Worm (Caenorhabditis elegans) whole organism, L4 larva: ENCODE results near the gene rde-12.

Experiments
- F10B5.3 ChIP-seq: sonication (generic microtip); optimal IDR thresholded peaks from 2 replicates; lab custom pipeline; 2016; ENCODE audit warnings: mild to moderate bottlenecking, missing genetic modification characterization, missing compliant biosample characterization
- F26F4.8 ChIP-seq: fragments of 200-800 bp; sonication (Bioruptor generic); conservative IDR thresholded peaks from 2 replicates; pipeline ENCODE4 v1.3.6; 2022; ENCODE audit warnings: missing genetic modification characterization, missing compliant biosample characterization
- T20F7.1 ChIP-seq: fragments of 200-800 bp; sonication (Bioruptor generic); optimal IDR thresholded peaks from 2 replicates; lab custom pipeline; 2018; ENCODE audit warnings: mild to moderate bottlenecking, missing genetic modification characterization, missing compliant biosample characterization
- Y5F2A.4 ChIP-seq: fragments of 200-800 bp; sonication (Bioruptor generic); optimal IDR thresholded peaks from 2 replicates; lab custom pipeline; 2018; ENCODE audit warnings: mild to moderate bottlenecking, missing genetic modification characterization, missing compliant biosample characterization
- Y75B8A.6 ChIP-seq: fragments of 200-800 bp; sonication (Bioruptor generic); IDR thresholded peaks from 2 replicates; pipeline ENCODE4 v1.3.6; 2022; ENCODE audit warnings: missing genetic modification reagents, missing genetic modification characterization, missing compliant biosample characterization
- aha-1 ChIP-seq: fragments of 150-350 bp; peaks from one replicate; lab custom pipeline; 2014; ENCODE audit warnings: missing biosample characterization, missing genetic modification characterization
- ceh-28 ChIP-seq: fragments of 150-350 bp; optimal IDR thresholded peaks from 2 replicates; lab custom pipeline; 2014; ENCODE audit warnings: missing biosample characterization, missing genetic modification reagents, missing genetic modification characterization
- daf-8 ChIP-seq: fragments of 200-800 bp; sonication (Bioruptor generic); IDR thresholded peaks from 2 replicates; pipeline ENCODE4 v1.3.6; 2022; ENCODE audit warnings: missing genetic modification characterization, missing compliant biosample characterization
- duxl-1 ChIP-seq: sonication (generic microtip); optimal IDR thresholded peaks from 2 replicates; lab custom pipeline; 2016; ENCODE audit warnings: mild to moderate bottlenecking, missing genetic modification characterization, moderate library complexity, missing compliant biosample characterization; ENCODE audit not compliant: poor library complexity
- dve-1 ChIP-seq: sonication (generic microtip); optimal IDR thresholded peaks from 2 replicates; lab custom pipeline; 2017; ENCODE audit warnings: antibody characterized with exemption, mild to moderate bottlenecking, missing genetic modification characterization, missing compliant biosample characterization; ENCODE audit not compliant: insufficient read depth
- egl-43 ChIP-seq: fragments of 200-800 bp; sonication (Bioruptor generic); IDR thresholded peaks from 2 replicates; pipeline ENCODE4 v1.3.6; 2022; ENCODE audit warnings: missing genetic modification reagents, missing genetic modification characterization, missing compliant biosample characterization
- gei-8 ChIP-seq: fragments of 200-800 bp; sonication (Bioruptor generic); optimal IDR thresholded peaks from 2 replicates; lab custom pipeline; 2018; ENCODE audit warnings: mild to moderate bottlenecking, missing genetic modification characterization, missing compliant biosample characterization
- hif-1 ChIP-seq, 2 experiments: sonication (generic microtip); optimal IDR thresholded peaks; 2 replicates each; lab custom pipeline; 2016 to 2017; ENCODE audit warnings: missing compliant biosample characterization in 2 of 2, missing genetic modification characterization in 2 of 2, missing genetic modification reagents in 2 of 2, missing genotype in 2 of 2, mild to moderate bottlenecking in 1 of 2
- hmg-1.1 ChIP-seq: fragments of 200-800 bp; sonication (Bioruptor generic); IDR thresholded peaks from 2 replicates; pipeline ENCODE4 v1.3.6; 2022; ENCODE audit warnings: missing genetic modification reagents, missing genetic modification characterization, missing compliant biosample characterization
- lin-1 ChIP-seq: fragments of 200-800 bp; sonication (Bioruptor generic); IDR thresholded peaks from 2 replicates; pipeline ENCODE4 v1.3.6; 2022; ENCODE audit warnings: missing genetic modification reagents, missing genetic modification characterization, missing compliant biosample characterization
- madf-9 ChIP-seq: fragments of 200-800 bp; sonication (Bioruptor generic); conservative IDR thresholded peaks from 2 replicates; pipeline ENCODE4 v1.3.6; 2022; ENCODE audit warnings: missing genetic modification reagents, missing genetic modification characterization, missing compliant biosample characterization
- mdt-29 ChIP-seq: fragments of 200-800 bp; sonication (Bioruptor generic); IDR thresholded peaks from 2 replicates; pipeline ENCODE4 v1.3.6; 2022; ENCODE audit warnings: missing genetic modification reagents, missing genetic modification characterization, missing compliant biosample characterization
- mep-1 ChIP-seq: fragments of 150-350 bp; sonication (generic microtip); optimal IDR thresholded peaks from 3 replicates; lab custom pipeline; 2014; ENCODE audit warnings: missing biosample characterization, missing genetic modification characterization
- mes-2 ChIP-seq: sonication (generic microtip); optimal IDR thresholded peaks from 2 replicates; lab custom pipeline; 2016; ENCODE audit warnings: missing genotype, mild to moderate bottlenecking, missing genetic modification characterization, missing compliant biosample characterization; ENCODE audit not compliant: poor library complexity, severe bottlenecking
- mxl-3 ChIP-seq: fragments of 200-800 bp; sonication (Bioruptor generic); optimal IDR thresholded peaks from 2 replicates; lab custom pipeline; 2018; ENCODE audit warnings: mild to moderate bottlenecking, missing genetic modification characterization, missing compliant biosample characterization
- nhr-28 ChIP-seq: fragments of 150-350 bp; optimal IDR thresholded peaks from 2 replicates; lab custom pipeline; 2014; ENCODE audit warnings: missing biosample characterization, missing genetic modification characterization
- nhr-48 ChIP-seq: sonication (generic microtip); optimal IDR thresholded peaks from 2 replicates; lab custom pipeline; 2016; ENCODE audit warnings: mild to moderate bottlenecking, missing genetic modification characterization, missing compliant biosample characterization
- nhr-77 ChIP-seq: fragments of 150-350 bp; optimal IDR thresholded peaks from 2 replicates; lab custom pipeline; 2014; ENCODE audit warnings: missing biosample characterization, missing genetic modification characterization
- pha-4 ChIP-seq, 2 experiments: fragments of 150-350 bp in 1 of 2; fragments of 200-800 bp in 1 of 2; sonication (Bioruptor generic) in 1 of 2; IDR thresholded peaks in 1 of 2; optimal IDR thresholded peaks in 1 of 2; 2 replicates each; pipeline versions ENCODE4 v1.3.6 to Lab custom; 2014 to 2022; ENCODE audit warnings: missing genetic modification characterization in 2 of 2, missing genetic modification reagents in 2 of 2, missing biosample characterization in 1 of 2, missing compliant biosample characterization in 1 of 2
- saeg-2 ChIP-seq: fragments of 200-800 bp; sonication (Bioruptor generic); IDR thresholded peaks from 2 replicates; pipeline ENCODE4 v1.3.6; 2022; ENCODE audit warnings: missing genetic modification reagents, missing genetic modification characterization, missing compliant biosample characterization
- skn-1 ChIP-seq: fragments of 150-350 bp; optimal IDR thresholded peaks from 2 replicates; lab custom pipeline; 2014; ENCODE audit warnings: missing biosample characterization, missing genetic modification characterization
- spr-1 ChIP-seq: sonication (generic microtip); optimal IDR thresholded peaks from 2 replicates; lab custom pipeline; 2016; ENCODE audit warnings: mild to moderate bottlenecking, missing genetic modification characterization, missing compliant biosample characterization
- spr-3 ChIP-seq: fragments of 200-800 bp; sonication (Bioruptor generic); optimal IDR thresholded peaks from 2 replicates; lab custom pipeline; 2018; ENCODE audit warnings: mild to moderate bottlenecking, missing genetic modification characterization, missing compliant biosample characterization
- tag-97 ChIP-seq: fragments of 200-800 bp; sonication (Bioruptor generic); IDR thresholded peaks from 2 replicates; pipeline ENCODE4 v1.3.6; 2022; ENCODE audit warnings: missing genetic modification characterization, missing compliant biosample characterization
- unc-62 ChIP-seq, 3 experiments: fragments of 150-350 bp in 1 of 3; sonication (generic microtip); optimal IDR thresholded peaks in 2 of 3; peaks in 1 of 3; 1 replicate in 1 of 3; 2 replicates in 2 of 3; lab custom pipeline; 2014 to 2017; ENCODE audit warnings: missing biosample characterization in 3 of 3, missing genetic modification characterization in 3 of 3, missing genetic modification reagents in 3 of 3, missing genotype in 1 of 3
- zfp-3 ChIP-seq: fragments of 200-800 bp; sonication (Bioruptor generic); conservative IDR thresholded peaks from 2 replicates; pipeline ENCODE4 v1.3.6; 2022; ENCODE audit warnings: missing genetic modification reagents, missing genetic modification characterization, missing compliant biosample characterization
- zip-2 ChIP-seq: fragments of 150-350 bp; optimal IDR thresholded peaks from 2 replicates; lab custom pipeline; 2014; ENCODE audit warnings: missing biosample characterization, missing genetic modification characterization
- ztf-7 ChIP-seq: fragments of 150-350 bp; optimal IDR thresholded peaks from 2 replicates; lab custom pipeline; 2014; ENCODE audit warnings: missing biosample characterization, missing genetic modification characterization

The rde-12 gene

DNA sequence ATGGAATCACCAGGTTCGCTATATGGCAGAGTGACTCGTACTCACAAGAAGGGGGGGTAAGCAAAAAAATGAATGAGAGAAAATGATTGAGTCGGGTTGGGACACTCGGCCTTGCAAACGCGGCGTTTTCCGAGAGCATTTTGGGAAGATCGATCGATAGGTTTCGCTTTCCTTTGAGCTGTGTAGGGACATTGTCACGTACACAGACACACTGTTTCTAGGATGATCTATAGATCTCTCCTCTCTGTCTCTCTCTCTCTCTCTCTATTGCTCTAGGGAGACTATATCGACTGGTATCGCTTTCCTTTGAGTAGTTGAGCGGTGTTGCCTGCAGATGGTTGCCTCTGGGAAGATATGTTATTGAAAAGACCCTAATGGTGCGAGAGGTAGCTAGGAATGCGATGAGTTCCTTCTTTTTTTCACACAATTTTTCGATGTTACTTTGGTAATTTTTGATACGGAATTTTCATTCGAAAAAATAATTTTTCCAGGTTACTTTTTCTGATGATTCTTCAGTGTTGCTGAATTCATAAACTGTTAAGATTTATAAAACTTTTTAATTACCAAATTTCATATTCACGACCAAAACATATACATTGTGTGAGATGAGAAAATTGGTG is 15.3 kb upstream of the rde-12 start, which contains the start of gene H37A05.4 (continued):
- TF ChIP-seq F26F4.8 (GFP tag; lab: Robert Waterston, UW) (no peak), gei-8 (GFP tag; lab: Kevin White, UChicago) (peak; percentile 84), skn-1 (tag; lab: Kevin White, UChicago) (no peak), aha-1 (tag; lab: Kevin White, UChicago) (peak; percentile 70), nhr-28 (tag; lab: Kevin White, UChicago) (peak; percentile 9), spr-3 (GFP tag; lab: Kevin White, UChicago) (peak; percentile 6), nhr-48 (tag; lab: Kevin White, UChicago) (peak; percentile 23), duxl-1 (tag; lab: Kevin White, UChicago) (peak; percentile 84), mep-1 (tag; lab: Kevin White, UChicago) (peak; percentile 91), zip-2 (tag; lab: Kevin White, UChicago) (peak; percentile 35), tag-97 (no peak), hif-1 (tag; optimal IDR thresholded peaks at IDR 0.05; lab: Kevin White, UChicago) (peak in 1 of 2 experiments; percentile 26), madf-9 (no peak), ztf-7 (tag; lab: Kevin White, UChicago) (no peak), mxl-3 (GFP tag; lab: Kevin White, UChicago) (peak; percentile 5), lin-1 (GFP tag; lab: Robert Waterston, UW) (0 out of 2 replicates have a peak, but pooled peaks have one; percentile 22), pha-4 (GFP tag; IDR thresholded peaks at IDR 0.05; lab: Robert Waterston, UW) (peak; percentile 51; the same call in 1 of the 2 replicates), pha-4 (tag; optimal IDR thresholded peaks at IDR 0.05; lab: Kevin White, UChicago) (no peak), mes-2 (tag; lab: Kevin White, UChicago) (peak; percentile 38), mdt-29 (GFP tag; lab: Robert Waterston, UW) (peak; percentile 18; the same call in 1 of the 2 replicates), egl-43 (GFP tag; lab: Robert Waterston, UW) (0 out of 2 replicates have a peak, but pooled peaks have one; percentile 35), F10B5.3 (tag; lab: Kevin White, UChicago) (no peak), dve-1 (tag; lab: Kevin White, UChicago) (peak; percentile 29), spr-1 (tag; lab: Kevin White, UChicago) (peak; percentile 8)

DNA sequence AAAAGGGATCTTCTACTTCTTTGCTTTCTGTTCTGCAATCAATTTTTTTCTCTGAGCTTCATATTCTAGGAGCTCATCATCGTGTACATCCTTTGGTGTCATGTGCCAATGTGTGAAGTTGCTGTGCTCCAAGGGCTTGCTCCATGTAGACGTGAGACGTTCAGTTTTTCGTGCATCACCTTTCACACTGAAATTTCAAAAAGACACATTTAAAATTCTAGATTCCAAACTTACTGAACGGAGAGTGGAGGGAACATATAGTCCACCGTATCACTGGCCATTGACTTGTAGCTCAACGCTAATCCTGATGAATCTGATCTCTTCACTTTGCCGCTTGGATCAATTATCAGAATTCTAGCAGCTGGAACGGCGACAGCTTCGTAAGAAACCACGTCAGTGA is 14.4 kb upstream of the rde-12 start:
- TF ChIP-seq unc-62 (GFP tag; optimal IDR thresholded peaks at IDR 0.05 in 1 of 2; lab: Kevin White, UChicago) = peak in 1 of 2 experiments; percentile 96
- TF ChIP-seq unc-62 (tag; optimal IDR thresholded peaks at IDR 0.05; lab: Kevin White, UChicago) = no peak
- TF ChIP-seq zfp-3 (GFP tag; lab: Robert Waterston, UW) = 0 out of 2 replicates have a peak, but pooled peaks have one; percentile 10
- no peak for TF ChIP-seq F10B5.3 (tag; lab: Kevin White, UChicago)
- no peak for TF ChIP-seq ceh-28 (tag; lab: Kevin White, UChicago)
- TF ChIP-seq mdt-29 (GFP tag; lab: Robert Waterston, UW) = no peak
- TF ChIP-seq daf-8 (GFP tag; lab: Robert Waterston, UW) = no peak
- TF ChIP-seq mep-1 (tag; lab: Kevin White, UChicago) = no peak
- TF ChIP-seq spr-1 (tag; lab: Kevin White, UChicago) = no peak
- TF ChIP-seq hmg-1.1 = 0 out of 2 replicates have a peak, but pooled peaks have one; percentile 11
- TF ChIP-seq, all 104 proteins: peak for 3

DNA sequence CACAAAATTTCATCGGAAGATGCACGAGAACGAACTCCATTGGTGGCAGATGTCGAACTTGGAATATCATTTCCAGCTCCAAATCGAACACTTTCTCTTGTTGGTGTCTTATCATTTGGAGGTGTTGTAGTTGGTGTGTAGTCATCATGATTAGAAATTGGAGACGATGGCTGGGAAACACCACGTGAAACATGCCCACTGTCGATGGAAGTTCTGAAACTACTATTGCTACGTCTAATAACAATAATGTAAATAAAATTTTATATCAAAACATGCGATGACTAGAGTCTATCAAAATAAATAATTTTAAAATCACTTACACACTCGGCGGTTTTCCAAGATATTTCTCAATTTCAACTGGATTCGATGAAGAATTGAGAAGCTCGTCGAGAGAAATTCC is 12.9 kb upstream of the rde-12 start:
- TF ChIP-seq nhr-28 (tag; lab: Kevin White, UChicago) (peak; percentile 64), Y5F2A.4 (GFP tag; lab: Kevin White, UChicago) (no peak), ztf-7 (tag; lab: Kevin White, UChicago) (no peak), T20F7.1 (GFP tag; lab: Kevin White, UChicago) (peak; percentile 47), saeg-2 (GFP tag; lab: Robert Waterston, UW) (no peak), nhr-77 (tag; lab: Kevin White, UChicago) (peak; percentile 31), Y75B8A.6 (GFP tag; lab: Robert Waterston, UW) (no peak)
- TF ChIP-seq, all 104 proteins: peak for 3
